Worm (Caenorhabditis elegans) whole organism, L4 larva: ENCODE measurements around the gene Y43F8B.1.

Source experiments
- D1046.2 ChIP-seq: fragments of 200-800 bp; sonication (Bioruptor generic); IDR thresholded peaks from 2 replicates; pipeline ENCODE4 v1.3.6; 2022; ENCODE audit warnings: missing genetic modification characterization, missing compliant biosample characterization
- Y105C5A.15 ChIP-seq: fragments of 200-800 bp; sonication (Bioruptor generic); IDR thresholded peaks from 2 replicates; pipeline ENCODE4 v1.3.6; 2022; ENCODE audit warnings: missing genetic modification characterization, missing compliant biosample characterization
- Y48G9A.11 ChIP-seq: fragments of 200-800 bp; sonication (Bioruptor generic); IDR thresholded peaks from 2 replicates; pipeline ENCODE4 v1.3.6; 2022; ENCODE audit warnings: missing genetic modification reagents, missing genetic modification characterization, missing compliant biosample characterization
- ZK337.2 ChIP-seq: fragments of 200-800 bp; sonication (Bioruptor generic); IDR thresholded peaks from 2 replicates; pipeline ENCODE4 v1.3.6; 2022; ENCODE audit warnings: missing genetic modification reagents, missing genetic modification characterization, missing compliant biosample characterization
- aha-1 ChIP-seq: fragments of 150-350 bp; peaks from one replicate; lab custom pipeline; 2014; ENCODE audit warnings: missing biosample characterization, missing genetic modification characterization
- attf-4 ChIP-seq: sonication (generic microtip); optimal IDR thresholded peaks from 3 replicates; lab custom pipeline; 2017; ENCODE audit warnings: missing biosample characterization, missing genetic modification characterization
- ceh-44 ChIP-seq: fragments of 200-800 bp; sonication (Bioruptor generic); IDR thresholded peaks from 2 replicates; pipeline ENCODE4 v1.3.6; 2022; ENCODE audit warnings: missing genetic modification reagents, missing genetic modification characterization, missing compliant biosample characterization
- daf-12 ChIP-seq: fragments of 150-350 bp; optimal IDR thresholded peaks from 2 replicates; lab custom pipeline; 2014; ENCODE audit warnings: missing biosample characterization, missing genetic modification reagents, missing genetic modification characterization
- daf-16 ChIP-seq, 3 experiments: sonication (generic microtip); optimal IDR thresholded peaks; 2 replicates each; lab custom pipeline; 2016 to 2017; ENCODE audit warnings: missing genetic modification characterization in 3 of 3, missing genetic modification reagents in 3 of 3, mild to moderate bottlenecking in 2 of 3, missing compliant biosample characterization in 2 of 3, missing biosample characterization in 1 of 3, moderate library complexity in 1 of 3
- dmd-6 ChIP-seq: fragments of 200-800 bp; sonication (Bioruptor generic); IDR thresholded peaks from 2 replicates; pipeline ENCODE4 v1.3.6; 2022; ENCODE audit warnings: missing genetic modification reagents, missing genetic modification characterization, missing compliant biosample characterization
- dmd-8 ChIP-seq: fragments of 200-800 bp; sonication (Bioruptor generic); IDR thresholded peaks from 2 replicates; pipeline ENCODE4 v1.3.6; 2022; ENCODE audit warnings: missing genetic modification characterization, missing compliant biosample characterization
- fkh-10 ChIP-seq: fragments of 150-350 bp; optimal IDR thresholded peaks from 2 replicates; lab custom pipeline; 2014; ENCODE audit warnings: missing biosample characterization, missing genetic modification reagents, missing genetic modification characterization
- fos-1 ChIP-seq: fragments of 150-350 bp; optimal IDR thresholded peaks from 2 replicates; lab custom pipeline; 2014; ENCODE audit warnings: missing biosample characterization, missing genetic modification characterization
- hif-1 ChIP-seq, 2 experiments: sonication (generic microtip); optimal IDR thresholded peaks; 2 replicates each; lab custom pipeline; 2016 to 2017; ENCODE audit warnings: missing compliant biosample characterization in 2 of 2, missing genetic modification characterization in 2 of 2, missing genetic modification reagents in 2 of 2, missing genotype in 2 of 2, mild to moderate bottlenecking in 1 of 2
- hlh-30 ChIP-seq: sonication (generic microtip); optimal IDR thresholded peaks from 2 replicates; lab custom pipeline; 2017; ENCODE audit warnings: antibody characterized with exemption, mild to moderate bottlenecking, missing genetic modification characterization, missing compliant biosample characterization; ENCODE audit not compliant: insufficient read depth
- lin-13 ChIP-seq: fragments of 150-350 bp; optimal IDR thresholded peaks from 2 replicates; lab custom pipeline; 2014; ENCODE audit warnings: missing biosample characterization, missing genetic modification reagents, missing genetic modification characterization
- lin-29 ChIP-seq: fragments of 200-800 bp; sonication (Bioruptor generic); IDR thresholded peaks from 2 replicates; pipeline ENCODE4 v1.3.6; 2022; ENCODE audit warnings: missing genetic modification reagents, missing genetic modification characterization, missing compliant biosample characterization
- lin-38 ChIP-seq: fragments of 200-800 bp; sonication (Bioruptor generic); IDR thresholded peaks from 2 replicates; pipeline ENCODE4 v1.3.6; 2022; ENCODE audit warnings: missing genetic modification reagents, missing genetic modification characterization, missing compliant biosample characterization
- lin-39 ChIP-seq: fragments of 150-350 bp; optimal IDR thresholded peaks from 2 replicates; lab custom pipeline; 2014; ENCODE audit warnings: missing biosample characterization, missing genetic modification reagents, missing genetic modification characterization
- lsy-2 ChIP-seq, 2 experiments: fragments of 150-350 bp in 1 of 2; sonication (generic microtip) in 1 of 2; optimal IDR thresholded peaks; 2 replicates each; lab custom pipeline; 2014 to 2017; ENCODE audit warnings: missing biosample characterization in 2 of 2, missing genetic modification characterization in 2 of 2
- madf-5 ChIP-seq, 2 experiments: fragments of 200-800 bp; sonication (Bioruptor generic); IDR thresholded peaks; 2 replicates each; pipeline ENCODE4 v1.3.6; 2022; ENCODE audit warnings: missing compliant biosample characterization in 2 of 2, missing genetic modification characterization in 2 of 2
- madf-9 ChIP-seq: fragments of 200-800 bp; sonication (Bioruptor generic); conservative IDR thresholded peaks from 2 replicates; pipeline ENCODE4 v1.3.6; 2022; ENCODE audit warnings: missing genetic modification reagents, missing genetic modification characterization, missing compliant biosample characterization
- mep-1 ChIP-seq: fragments of 150-350 bp; sonication (generic microtip); optimal IDR thresholded peaks from 3 replicates; lab custom pipeline; 2014; ENCODE audit warnings: missing biosample characterization, missing genetic modification characterization
- mes-2 ChIP-seq: sonication (generic microtip); optimal IDR thresholded peaks from 2 replicates; lab custom pipeline; 2016; ENCODE audit warnings: missing genotype, mild to moderate bottlenecking, missing genetic modification characterization, missing compliant biosample characterization; ENCODE audit not compliant: poor library complexity, severe bottlenecking
- mxl-3 ChIP-seq: fragments of 200-800 bp; sonication (Bioruptor generic); optimal IDR thresholded peaks from 2 replicates; lab custom pipeline; 2018; ENCODE audit warnings: mild to moderate bottlenecking, missing genetic modification characterization, missing compliant biosample characterization
- nhr-10 ChIP-seq: fragments of 150-350 bp; optimal IDR thresholded peaks from 2 replicates; lab custom pipeline; 2014; ENCODE audit warnings: missing biosample characterization, missing genetic modification characterization
- nhr-237 ChIP-seq: sonication (generic microtip); optimal IDR thresholded peaks from 2 replicates; lab custom pipeline; 2017; ENCODE audit warnings: missing biosample characterization, missing genetic modification characterization
- nhr-28 ChIP-seq: fragments of 150-350 bp; optimal IDR thresholded peaks from 2 replicates; lab custom pipeline; 2014; ENCODE audit warnings: missing biosample characterization, missing genetic modification characterization
- nhr-41 ChIP-seq: fragments of 200-800 bp; sonication (Bioruptor generic); IDR thresholded peaks from 2 replicates; pipeline ENCODE4 v1.3.6; 2022; ENCODE audit warnings: missing genetic modification reagents, missing genetic modification characterization, missing compliant biosample characterization
- nhr-42 ChIP-seq: fragments of 200-800 bp; sonication (Bioruptor generic); IDR thresholded peaks from 2 replicates; pipeline ENCODE4 v1.3.6; 2022; ENCODE audit warnings: missing genetic modification characterization, missing compliant biosample characterization
- nhr-6 ChIP-seq: fragments of 150-350 bp; optimal IDR thresholded peaks from 2 replicates; lab custom pipeline; 2014; ENCODE audit warnings: missing biosample characterization, missing genetic modification characterization
- pha-4 ChIP-seq, 2 experiments: fragments of 150-350 bp in 1 of 2; fragments of 200-800 bp in 1 of 2; sonication (Bioruptor generic) in 1 of 2; IDR thresholded peaks in 1 of 2; optimal IDR thresholded peaks in 1 of 2; 2 replicates each; pipeline versions ENCODE4 v1.3.6 to Lab custom; 2014 to 2022; ENCODE audit warnings: missing genetic modification characterization in 2 of 2, missing genetic modification reagents in 2 of 2, missing biosample characterization in 1 of 2, missing compliant biosample characterization in 1 of 2
- php-3 ChIP-seq: fragments of 200-800 bp; sonication (Bioruptor generic); IDR thresholded peaks from 2 replicates; pipeline ENCODE4 v1.3.6; 2022; ENCODE audit warnings: missing genetic modification reagents, missing genetic modification characterization, missing compliant biosample characterization
- pqm-1 ChIP-seq: sonication (generic microtip); optimal IDR thresholded peaks from 2 replicates; lab custom pipeline; 2017; ENCODE audit warnings: missing biosample characterization, missing genetic modification characterization
- rbr-2 ChIP-seq: sonication (generic microtip); optimal IDR thresholded peaks from 2 replicates; lab custom pipeline; 2016; ENCODE audit warnings: missing genotype, missing genetic modification characterization, missing compliant biosample characterization
- set-16 ChIP-seq: fragments of 200-800 bp; sonication (Bioruptor generic); IDR thresholded peaks from 2 replicates; pipeline ENCODE4 v1.3.6; 2022; ENCODE audit warnings: missing genetic modification reagents, missing genetic modification characterization, missing compliant biosample characterization
- snpc-1.2 ChIP-seq: fragments of 200-800 bp; sonication (Bioruptor generic); IDR thresholded peaks from 2 replicates; pipeline ENCODE4 v1.3.6; 2022; ENCODE audit warnings: missing genetic modification reagents, missing genetic modification characterization, missing compliant biosample characterization
- spr-1 ChIP-seq: sonication (generic microtip); optimal IDR thresholded peaks from 2 replicates; lab custom pipeline; 2016; ENCODE audit warnings: mild to moderate bottlenecking, missing genetic modification characterization, missing compliant biosample characterization
- spr-3 ChIP-seq: fragments of 200-800 bp; sonication (Bioruptor generic); optimal IDR thresholded peaks from 2 replicates; lab custom pipeline; 2018; ENCODE audit warnings: mild to moderate bottlenecking, missing genetic modification characterization, missing compliant biosample characterization
- tag-97 ChIP-seq: fragments of 200-800 bp; sonication (Bioruptor generic); IDR thresholded peaks from 2 replicates; pipeline ENCODE4 v1.3.6; 2022; ENCODE audit warnings: missing genetic modification characterization, missing compliant biosample characterization
- unc-62 ChIP-seq, 3 experiments: fragments of 150-350 bp in 1 of 3; sonication (generic microtip); optimal IDR thresholded peaks in 2 of 3; peaks in 1 of 3; 1 replicate in 1 of 3; 2 replicates in 2 of 3; lab custom pipeline; 2014 to 2017; ENCODE audit warnings: missing biosample characterization in 3 of 3, missing genetic modification characterization in 3 of 3, missing genetic modification reagents in 3 of 3, missing genotype in 1 of 3
- vab-7 ChIP-seq: fragments of 200-800 bp; sonication (Bioruptor generic); IDR thresholded peaks from 2 replicates; pipeline ENCODE4 v1.3.6; 2022; ENCODE audit warnings: missing genetic modification reagents, missing genetic modification characterization, missing compliant biosample characterization
- zag-1 ChIP-seq: fragments of 150-350 bp; optimal IDR thresholded peaks from 2 replicates; lab custom pipeline; 2014; ENCODE audit warnings: missing biosample characterization, missing genetic modification characterization
- zip-11 ChIP-seq: fragments of 200-800 bp; sonication (Bioruptor generic); IDR thresholded peaks from 2 replicates; pipeline ENCODE4 v1.3.6; 2022; ENCODE audit warnings: missing genetic modification characterization, missing compliant biosample characterization
- ztf-11 ChIP-seq: fragments of 150-350 bp; optimal IDR thresholded peaks from 2 replicates; lab custom pipeline; 2014; ENCODE audit warnings: missing biosample characterization, missing genetic modification characterization

The Y43F8B.1 gene

DNA sequence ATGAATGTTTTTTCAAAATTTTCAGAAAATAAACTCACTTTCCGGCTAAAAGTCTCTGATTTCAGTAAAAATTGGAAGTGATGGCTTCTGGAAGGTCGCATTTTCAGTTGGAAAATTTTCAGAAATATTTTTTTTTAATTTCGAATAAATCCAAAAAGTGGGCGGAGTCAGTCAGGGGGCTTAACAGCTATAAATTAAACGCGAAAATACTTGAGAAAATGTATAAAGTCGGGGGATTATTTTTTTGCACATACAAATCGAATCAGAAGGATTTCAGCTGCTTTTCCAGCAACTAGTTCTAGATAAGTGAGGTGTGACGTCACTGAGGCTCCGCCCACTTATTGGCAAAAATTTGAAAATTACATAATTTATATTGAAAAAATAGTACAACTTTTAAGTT lies 13.0 kb downstream of the Y43F8B.1 start, which contains the start of gene Y43F8B.2:
Y43F8B.2 (minus strand) TSS at position 101 of the 400 bp plus-strand sequence.
- TF ChIP-seq lin-13 (GFP tag; lab: Kevin White, UChicago), result no peak
- no peak for TF ChIP-seq nhr-28 (tag; lab: Kevin White, UChicago)
- no peak for TF ChIP-seq lin-39 (tag; lab: Kevin White, UChicago)
- TF ChIP-seq Y105C5A.15, result no peak
- TF ChIP-seq pha-4 (GFP tag; IDR thresholded peaks at IDR 0.05; lab: Robert Waterston, UW), result no peak
- TF ChIP-seq pha-4 (tag; optimal IDR thresholded peaks at IDR 0.05; lab: Kevin White, UChicago), result no peak
- no peak for TF ChIP-seq fkh-10 (GFP tag; lab: Kevin White, UChicago)
- no peak for TF ChIP-seq snpc-1.2
- no peak for TF ChIP-seq nhr-10 (tag; lab: Kevin White, UChicago)
- TF ChIP-seq daf-12 (tag; lab: Kevin White, UChicago), result no peak
- no peak for TF ChIP-seq php-3

DNA sequence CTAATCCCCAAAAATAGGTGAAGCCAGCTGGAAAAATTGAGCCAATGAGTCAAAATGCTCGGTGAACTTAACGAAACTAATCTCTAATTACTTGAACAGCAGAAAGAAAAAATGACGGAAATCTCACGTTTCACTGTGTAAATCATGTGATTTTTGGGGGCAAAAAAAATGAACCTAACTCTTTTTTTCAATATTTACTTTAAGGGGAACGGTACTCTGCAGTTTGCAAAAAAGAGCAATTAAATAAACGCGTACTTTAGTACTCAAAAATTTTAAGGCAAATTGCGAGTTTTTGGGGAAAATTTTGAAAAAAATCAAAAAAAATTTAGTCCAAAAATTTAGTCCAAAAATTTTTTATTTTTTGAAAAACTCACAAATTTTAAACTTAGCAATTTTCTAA lies 15.0 kb downstream of the Y43F8B.1 start:
- TF ChIP-seq attf-4, result no peak
- peak in 1 of 2 experiments; percentile 20 for TF ChIP-seq hif-1 (tag; optimal IDR thresholded peaks at IDR 0.05; lab: Kevin White, UChicago)

DNA sequence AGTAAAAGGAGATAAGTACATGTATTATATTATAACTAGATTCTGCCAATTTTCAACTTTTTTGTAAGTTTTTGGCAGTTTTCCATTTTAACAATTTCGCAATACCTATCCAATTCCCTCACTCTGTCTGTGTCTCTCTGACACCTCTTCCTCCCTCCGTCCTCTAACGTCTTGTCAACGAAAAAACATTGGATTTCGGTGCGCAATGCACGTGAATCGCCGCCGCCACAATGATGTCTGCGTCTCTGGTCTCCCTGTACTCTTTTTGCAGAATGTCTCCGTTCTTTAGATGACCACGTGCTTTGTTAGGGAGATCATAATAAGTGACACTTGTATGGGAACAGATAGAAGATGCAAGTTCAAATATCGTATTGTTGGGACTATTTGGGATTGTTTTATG lies 16.8 kb downstream of the Y43F8B.1 start:
- no peak for TF ChIP-seq zip-11 (GFP tag; lab: Robert Waterston, UW)
- no peak for TF ChIP-seq zag-1 (tag; lab: Kevin White, UChicago)
- no peak for TF ChIP-seq fos-1 (tag; lab: Kevin White, UChicago)
- TF ChIP-seq vab-7 (GFP tag; lab: Robert Waterston, UW), result 0 out of 2 replicates have a peak, but pooled peaks have one; percentile 5
- peak; percentile 99 for TF ChIP-seq hlh-30
- TF ChIP-seq dmd-8 (GFP tag; lab: Robert Waterston, UW), result no peak
- peak; percentile 82 for TF ChIP-seq fkh-10 (GFP tag; lab: Kevin White, UChicago)
- peak; percentile 76 to 90 for TF ChIP-seq lsy-2 (tag; optimal IDR thresholded peaks at IDR 0.05; lab: Kevin White, UChicago)
- TF ChIP-seq pqm-1 (tag; lab: Kevin White, UChicago), result no peak
- TF ChIP-seq unc-62 (GFP tag; optimal IDR thresholded peaks at IDR 0.05 in 1 of 2; lab: Kevin White, UChicago), result peak in 1 of 2 experiments; percentile 100
- TF ChIP-seq unc-62 (tag; optimal IDR thresholded peaks at IDR 0.05; lab: Kevin White, UChicago), result peak; percentile 83
- peak; percentile 92 for TF ChIP-seq php-3
- no peak for TF ChIP-seq tag-97 (GFP tag; lab: Robert Waterston, UW)
- TF ChIP-seq ztf-11 (tag; lab: Kevin White, UChicago), result no peak
- TF ChIP-seq D1046.2, result peak; percentile 37; the same call in 1 of the 2 replicates
- TF ChIP-seq lin-38 (GFP tag; lab: Robert Waterston, UW), result no peak; the same call in 1 of the 2 replicates
- TF ChIP-seq mep-1 (tag; lab: Kevin White, UChicago), result peak; percentile 94
- no peak for TF ChIP-seq ZK337.2 (GFP tag; lab: Robert Waterston, UW)
- no peak for TF ChIP-seq Y48G9A.11 (GFP tag; lab: Robert Waterston, UW)
- peak; percentile 24 to 82 for TF ChIP-seq daf-16 (GFP tag; optimal IDR thresholded peaks at IDR 0.05; lab: Kevin White, UChicago)
- TF ChIP-seq daf-16 (tag; optimal IDR thresholded peaks at IDR 0.05; lab: Kevin White, UChicago), result peak; percentile 84
- peak; percentile 50 for TF ChIP-seq nhr-6 (tag; lab: Kevin White, UChicago)
- TF ChIP-seq rbr-2 (tag; lab: Kevin White, UChicago), result peak; percentile 85
- peak in 1 of 2 experiments; percentile 66; a peak in 1 of 4 replicates for TF ChIP-seq madf-5 (GFP tag; IDR thresholded peaks at IDR 0.05; lab: Robert Waterston, UW)
- peak; percentile 63 for TF ChIP-seq mes-2 (tag; lab: Kevin White, UChicago)
- peak; percentile 73 for TF ChIP-seq madf-9 (GFP tag; lab: Robert Waterston, UW)
- peak; percentile 97 for TF ChIP-seq mxl-3 (GFP tag; lab: Kevin White, UChicago)
- no peak for TF ChIP-seq spr-3
- TF ChIP-seq nhr-237 (tag; lab: Kevin White, UChicago), result no peak
- peak; percentile 99 for TF ChIP-seq aha-1 (tag; lab: Kevin White, UChicago)
- no peak for TF ChIP-seq snpc-1.2
- TF ChIP-seq pha-4 (GFP tag; IDR thresholded peaks at IDR 0.05; lab: Robert Waterston, UW), result peak; percentile 80
- peak; percentile 76 for TF ChIP-seq pha-4 (tag; optimal IDR thresholded peaks at IDR 0.05; lab: Kevin White, UChicago)
- TF ChIP-seq nhr-42 (GFP tag; lab: Robert Waterston, UW), result peak; percentile 82
- TF ChIP-seq set-16, result peak; percentile 60
- peak; percentile 99 for TF ChIP-seq dmd-6 (GFP tag; lab: Robert Waterston, UW)
- TF ChIP-seq ceh-44 (GFP tag; lab: Robert Waterston, UW), result no peak
- peak; percentile 75 for TF ChIP-seq spr-1 (tag; lab: Kevin White, UChicago)
- TF ChIP-seq nhr-41 (GFP tag; lab: Robert Waterston, UW), result peak; percentile 79; the same call in 1 of the 2 replicates
- no peak for TF ChIP-seq lin-39 (tag; lab: Kevin White, UChicago)
- peak; percentile 79 for TF ChIP-seq lin-29 (GFP tag; lab: Robert Waterston, UW)
